Fruit fly (Drosophila melanogaster) whole organism: ENCODE results near the gene Oatp26F.

Experiments
- CG8478 ChIP-seq: fragments of >200 bp; optimal IDR thresholded peaks from 2 replicates; lab custom pipeline; 2018; ENCODE audit warnings: inconsistent platforms
- Dll ChIP-seq: fragments of >200 bp; optimal IDR thresholded peaks from 2 replicates; lab custom pipeline; 2017
- EcR ChIP-seq, 2 experiments: fragments of >200 bp; optimal IDR thresholded peaks; 2 replicates each; lab custom pipeline; 2017; ENCODE audit warnings: missing biosample characterization in 2 of 2, missing genetic modification characterization in 2 of 2, missing genetic modification reagents in 2 of 2
- pan ChIP-seq: fragments of >200 bp; optimal IDR thresholded peaks from 2 replicates; lab custom pipeline; 2017
- psq ChIP-seq: fragments of >200 bp; optimal IDR thresholded peaks from 2 replicates; lab custom pipeline; 2017
- usp ChIP-seq: fragments of >200 bp; optimal IDR thresholded peaks from 2 replicates; lab custom pipeline; 2017; ENCODE audit warnings: missing biosample characterization, missing genetic modification characterization, mixed read lengths

Oatp26F gene

dm6 chr2L:6648163-6648628, 16.0 kb upstream of the Oatp26F start:
- no peak for TF ChIP-seq usp (GFP tag; lab: Kevin White, UChicago)
- TF ChIP-seq psq (lab: Kevin White, UChicago) = no peak
- TF ChIP-seq CG8478 (lab: Kevin White, UChicago) = no peak
- TF ChIP-seq EcR (GFP tag; optimal IDR thresholded peaks at IDR 0.05; lab: Kevin White, UChicago) = no peak
- no peak for TF ChIP-seq pan (lab: Kevin White, UChicago)
- no peak for TF ChIP-seq Dll (lab: Kevin White, UChicago)

dm6 chr2L:6647103-6647711, 15.0 kb upstream of the Oatp26F start:
- TF ChIP-seq Dll (lab: Kevin White, UChicago) = no peak
- TF ChIP-seq EcR (GFP tag; optimal IDR thresholded peaks at IDR 0.05; lab: Kevin White, UChicago) = no peak
- TF ChIP-seq psq (lab: Kevin White, UChicago) = no peak
- no peak for TF ChIP-seq pan (lab: Kevin White, UChicago)
- no peak for TF ChIP-seq usp (GFP tag; lab: Kevin White, UChicago)
- no peak for TF ChIP-seq CG8478 (lab: Kevin White, UChicago)

dm6 chr2L:6644421-6645059, 12.3 kb upstream of the Oatp26F start:
- TF ChIP-seq pan (lab: Kevin White, UChicago) (no peak), psq (lab: Kevin White, UChicago) (no peak), EcR (GFP tag; optimal IDR thresholded peaks at IDR 0.05; lab: Kevin White, UChicago) (no peak), CG8478 (lab: Kevin White, UChicago) (no peak), Dll (lab: Kevin White, UChicago) (no peak), usp (GFP tag; lab: Kevin White, UChicago) (no peak)

dm6 chr2L:6643218-6643756, 11.1 kb upstream of the Oatp26F start:
- TF ChIP-seq psq (lab: Kevin White, UChicago) (no peak), pan (lab: Kevin White, UChicago) (no peak), EcR (GFP tag; optimal IDR thresholded peaks at IDR 0.05; lab: Kevin White, UChicago) (no peak), usp (GFP tag; lab: Kevin White, UChicago) (no peak), Dll (lab: Kevin White, UChicago) (no peak), CG8478 (lab: Kevin White, UChicago) (no peak)

dm6 chr2L:6622642-6623162, 9.5 kb downstream of the Oatp26F start, which contains the start of gene CG34345:
CG34345 (plus strand) TSS chr2L:6623112.
- no peak for TF ChIP-seq EcR (GFP tag; optimal IDR thresholded peaks at IDR 0.05; lab: Kevin White, UChicago)
- TF ChIP-seq pan (lab: Kevin White, UChicago) = no peak
- TF ChIP-seq psq (lab: Kevin White, UChicago) = no peak
- TF ChIP-seq CG8478 (lab: Kevin White, UChicago) = no peak
- no peak for TF ChIP-seq usp (GFP tag; lab: Kevin White, UChicago)
- no peak for TF ChIP-seq Dll (lab: Kevin White, UChicago)

- TF ChIP-seq EcR (GFP tag; optimal IDR thresholded peaks at IDR 0.05; lab: Kevin White, UChicago) (no peak), usp (GFP tag; lab: Kevin White, UChicago) (no peak), Dll (lab: Kevin White, UChicago) (no peak), CG8478 (lab: Kevin White, UChicago) (no peak), pan (lab: Kevin White, UChicago) (no peak), psq (lab: Kevin White, UChicago) (no peak)
Observed at dm6 chr2L:6622031-6622430, 10.2 kb downstream of the Oatp26F start.

- no peak for TF ChIP-seq usp (GFP tag; lab: Kevin White, UChicago)
- TF ChIP-seq psq (lab: Kevin White, UChicago) = no peak
- TF ChIP-seq EcR (GFP tag; optimal IDR thresholded peaks at IDR 0.05; lab: Kevin White, UChicago) = no peak
- TF ChIP-seq CG8478 (lab: Kevin White, UChicago) = no peak
- no peak for TF ChIP-seq pan (lab: Kevin White, UChicago)
- TF ChIP-seq Dll (lab: Kevin White, UChicago) = no peak
Observed at dm6 chr2L:6621600-6621999, 10.6 kb downstream of the Oatp26F start, which contains the start of gene DIP-iota. DIP-iota (minus strand) TSS chr2L:6621700.

- TF ChIP-seq pan (lab: Kevin White, UChicago) (no peak), Dll (lab: Kevin White, UChicago) (no peak), CG8478 (lab: Kevin White, UChicago) (no peak), usp (GFP tag; lab: Kevin White, UChicago) (no peak), EcR (GFP tag; optimal IDR thresholded peaks at IDR 0.05; lab: Kevin White, UChicago) (no peak), psq (lab: Kevin White, UChicago) (no peak)
Observed at dm6 chr2L:6614229-6614935, 17.8 kb downstream of the Oatp26F start.

dm6 chr2L:6613156-6613555, 19.1 kb downstream of the Oatp26F start:
- TF ChIP-seq CG8478 (lab: Kevin White, UChicago) (no peak), Dll (lab: Kevin White, UChicago) (no peak), pan (lab: Kevin White, UChicago) (no peak), usp (GFP tag; lab: Kevin White, UChicago) (no peak), psq (lab: Kevin White, UChicago) (no peak), EcR (GFP tag; optimal IDR thresholded peaks at IDR 0.05; lab: Kevin White, UChicago) (no peak)

dm6 chr2L:6612477-6613004, 19.7 kb downstream of the Oatp26F start:
- TF ChIP-seq psq (lab: Kevin White, UChicago) (no peak), CG8478 (lab: Kevin White, UChicago) (no peak), EcR (GFP tag; optimal IDR thresholded peaks at IDR 0.05; lab: Kevin White, UChicago) (no peak), Dll (lab: Kevin White, UChicago) (no peak), pan (lab: Kevin White, UChicago) (no peak), usp (GFP tag; lab: Kevin White, UChicago) (no peak)
